1 fruit fly cellular context compared by ENCODE assay signal in the genomic region with DNA sequence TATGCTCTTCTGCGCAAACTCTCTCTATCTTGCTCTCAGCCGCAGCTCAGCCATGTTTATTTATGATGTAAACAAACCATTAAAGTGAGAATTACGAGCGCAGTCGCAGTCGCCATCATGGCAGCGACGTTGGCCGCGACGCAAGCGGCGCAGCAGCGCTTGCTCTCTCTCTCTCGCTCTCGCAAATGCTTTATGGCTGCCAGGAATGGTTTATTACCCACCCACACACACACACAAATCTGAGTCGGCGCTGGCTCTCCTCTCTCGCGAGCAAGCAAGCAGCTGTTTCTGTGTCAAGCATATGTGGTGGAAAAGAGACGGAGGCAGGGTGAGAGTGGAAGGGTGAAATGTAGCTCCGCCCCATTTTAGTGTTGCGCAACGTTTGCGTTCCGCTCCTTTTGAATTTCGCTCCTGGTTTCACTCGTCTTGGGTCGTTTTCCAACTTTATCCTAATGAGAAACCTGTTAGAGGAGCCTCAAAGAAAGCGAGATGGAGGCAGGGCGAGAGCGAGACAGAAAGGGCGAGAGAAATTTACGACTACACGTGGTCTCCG.
A peak's percentile ranks its signal among the peaks of the same experiment; 100 is the strongest.
TF ChIP-seq lines count a peak whose summit lies in the region.

No protein-coding gene starts in this region.

TF ChIP-seq in whole organism, embryonic, 481 proteins besides CTCF, POLR2A, EP300 and RAD21 (continued from another document and continues in another):
- TF ChIP-seq CG33213 (GFP tag; optimal IDR thresholded peaks at IDR 0.05; lab: Kevin White, UChicago) (no peak), Atf-2 (GFP tag; optimal IDR thresholded peaks at IDR 0.05; lab: Kevin White, UChicago) (no peak), CG10462 (GFP tag; optimal IDR thresholded peaks at IDR 0.05; lab: Kevin White, UChicago) (no peak), grn (GFP tag; optimal IDR thresholded peaks at IDR 0.05; lab: Kevin White, UChicago) (no peak), CG14965 (GFP tag; optimal IDR thresholded peaks at IDR 0.05; lab: Kevin White, UChicago; ENCODE audit: borderline replicate concordance) (no peak), CG30403 (GFP tag; optimal IDR thresholded peaks at IDR 0.05; lab: Kevin White, UChicago) (no peak), zf30C (GFP tag; optimal IDR thresholded peaks at IDR 0.05; lab: Kevin White, UChicago) (no peak), CG7271 (tag; optimal IDR thresholded peaks at IDR 0.05; lab: Kevin White, UChicago) (no peak), CG11723 (GFP tag; optimal IDR thresholded peaks at IDR 0.05; lab: Kevin White, UChicago) (no peak), cato (GFP tag; optimal IDR thresholded peaks at IDR 0.05; lab: Kevin White, UChicago; ENCODE audit: borderline replicate concordance) (no peak), CG16779 (GFP tag; IDR thresholded peaks at IDR 0.05; lab: Robert Waterston, UW) (no peak), CG11456 (GFP tag; IDR thresholded peaks at IDR 0.05; lab: Robert Waterston, UW) (no peak), slou (GFP tag; optimal IDR thresholded peaks at IDR 0.05; lab: Kevin White, UChicago) (no peak), mld (GFP tag; IDR thresholded peaks at IDR 0.05; lab: Robert Waterston, UW; ENCODE audit: partially characterized antibody) (0 out of 3 replicates have a peak, but pooled peaks have one; percentile 5), sna (GFP tag; IDR thresholded peaks at IDR 0.05; lab: Robert Waterston, UW; ENCODE audit: partially characterized antibody) (no peak), pros (GFP tag; optimal IDR thresholded peaks at IDR 0.05; lab: Kevin White, UChicago) (peak; percentile 97), Doc3 (GFP tag; IDR thresholded peaks at IDR 0.05; lab: Robert Waterston, UW; ENCODE audit: partially characterized antibody) (no peak), PHDP (tag; optimal IDR thresholded peaks at IDR 0.05; lab: Kevin White, UChicago) (no peak), CG3726 (GFP tag; IDR thresholded peaks at IDR 0.05; lab: Robert Waterston, UW) (no peak), Med (GFP tag; lab: Kevin White, UChicago) (peak; percentile 80), exex (tag; optimal IDR thresholded peaks at IDR 0.05; lab: Kevin White, UChicago) (no peak), caup (GFP tag; optimal IDR thresholded peaks at IDR 0.05; lab: Kevin White, UChicago; ENCODE audit: severe bottlenecking) (no peak), CG9437 (GFP tag; optimal IDR thresholded peaks at IDR 0.05; lab: Kevin White, UChicago) (no peak), CG4820 (GFP tag; optimal IDR thresholded peaks at IDR 0.05; lab: Kevin White, UChicago) (no peak), da (GFP tag; optimal IDR thresholded peaks at IDR 0.05; lab: Kevin White, UChicago) (peak; percentile 53), CG3407 (GFP tag; optimal IDR thresholded peaks at IDR 0.05; lab: Kevin White, UChicago) (no peak), Vsx1 (GFP tag; optimal IDR thresholded peaks at IDR 0.05; lab: Kevin White, UChicago) (peak; percentile 27), CG8290 (GFP tag; optimal IDR thresholded peaks at IDR 0.05; lab: Kevin White, UChicago) (peak; percentile 48), CG8290 (tag; optimal IDR thresholded peaks at IDR 0.05; lab: Kevin White, UChicago) (peak in 1 of 2 experiments; percentile 23), dmrt11E (tag; optimal IDR thresholded peaks at IDR 0.05; lab: Kevin White, UChicago) (no peak), CG11696 (GFP tag; IDR thresholded peaks at IDR 0.05; lab: Robert Waterston, UW) (no peak), Nf-YC (tag; optimal IDR thresholded peaks at IDR 0.05; lab: Kevin White, UChicago) (peak; percentile 95), ase (GFP tag; IDR thresholded peaks at IDR 0.05; lab: Robert Waterston, UW) (no peak), CG12942 (GFP tag; optimal IDR thresholded peaks at IDR 0.05; lab: Kevin White, UChicago) (no peak), Rx (GFP tag; IDR thresholded peaks at IDR 0.05; lab: Robert Waterston, UW) (no peak), abd-A (tag; optimal IDR thresholded peaks at IDR 0.05; lab: Kevin White, UChicago) (peak; percentile 100), dm (GFP tag; optimal IDR thresholded peaks at IDR 0.05; lab: Kevin White, UChicago) (peak; percentile 55), gem (tag; optimal IDR thresholded peaks at IDR 0.05; lab: Kevin White, UChicago) (no peak), CG17912 (GFP tag; optimal IDR thresholded peaks at IDR 0.05; lab: Kevin White, UChicago) (no peak), Spps (tag; optimal IDR thresholded peaks at IDR 0.05; lab: Kevin White, UChicago) (no peak), Oaz (GFP tag; IDR thresholded peaks at IDR 0.05; lab: Robert Waterston, UW) (no peak), Hr51 (GFP tag; optimal IDR thresholded peaks at IDR 0.05; lab: Kevin White, UChicago) (peak in 1 of 2 experiments; percentile 22), CG12236 (GFP tag; optimal IDR thresholded peaks at IDR 0.05; lab: Kevin White, UChicago) (no peak), CG11398 (GFP tag; optimal IDR thresholded peaks at IDR 0.05; lab: Kevin White, UChicago) (no peak), peb (GFP tag; IDR thresholded peaks at IDR 0.05; lab: Robert Waterston, UW) (no peak), pita (GFP tag; optimal IDR thresholded peaks at IDR 0.05; lab: Kevin White, UChicago) (no peak), bcd (GFP tag; optimal IDR thresholded peaks at IDR 0.05; lab: Kevin White, UChicago) (peak; percentile 1), CG6791 (GFP tag; IDR thresholded peaks at IDR 0.05; lab: Robert Waterston, UW; ENCODE audit: partially characterized antibody) (no peak; the same call in 2 of the 3 replicates), dati (GFP tag; IDR thresholded peaks at IDR 0.05; lab: Robert Waterston, UW) (no peak), CG6175 (GFP tag; IDR thresholded peaks at IDR 0.05; lab: Robert Waterston, UW) (no peak), stc (GFP tag; IDR thresholded peaks at IDR 0.05; lab: Robert Waterston, UW) (peak; percentile 26; the same call in 1 of the 2 replicates), twi (tag; optimal IDR thresholded peaks at IDR 0.05; lab: Kevin White, UChicago) (peak; percentile 97), Hmr (GFP tag; optimal IDR thresholded peaks at IDR 0.05; lab: Kevin White, UChicago) (peak; percentile 37), CG6254 (GFP tag; optimal IDR thresholded peaks at IDR 0.05; lab: Kevin White, UChicago) (no peak), CG9932 (GFP tag; IDR thresholded peaks at IDR 0.05; lab: Robert Waterston, UW) (0 out of 2 replicates have a peak, but pooled peaks have one; percentile 16), Oli (tag; optimal IDR thresholded peaks at IDR 0.05; lab: Kevin White, UChicago) (no peak), eve (GFP tag; optimal IDR thresholded peaks at IDR 0.05; lab: Kevin White, UChicago) (no peak), CG15479 (GFP tag; optimal IDR thresholded peaks at IDR 0.05; lab: Kevin White, UChicago) (peak; percentile 93), CG1792 (GFP tag; optimal IDR thresholded peaks at IDR 0.05; lab: Kevin White, UChicago) (no peak), ken (GFP tag; IDR thresholded peaks at IDR 0.05; lab: Robert Waterston, UW) (no peak), HHEX (GFP tag; optimal IDR thresholded peaks at IDR 0.05; lab: Kevin White, UChicago) (peak; percentile 16), H2.0 (GFP tag; IDR thresholded peaks at IDR 0.05; lab: Robert Waterston, UW) (no peak), Dll (GFP tag; IDR thresholded peaks at IDR 0.05; lab: Robert Waterston, UW; ENCODE audit: partially characterized antibody) (peak; percentile 47; the same call in 2 of the 4 replicates), CG15514 (GFP tag; optimal IDR thresholded peaks at IDR 0.05; lab: Kevin White, UChicago) (no peak), D19A (tag; optimal IDR thresholded peaks at IDR 0.05; lab: Kevin White, UChicago) (no peak), CG13296 (GFP tag; optimal IDR thresholded peaks at IDR 0.05; lab: Kevin White, UChicago) (no peak), CG18011 (GFP tag; optimal IDR thresholded peaks at IDR 0.05; lab: Kevin White, UChicago) (no peak), Fer2 (tag; optimal IDR thresholded peaks at IDR 0.05; lab: Kevin White, UChicago) (no peak), bbx (GFP tag; IDR thresholded peaks at IDR 0.05; lab: Robert Waterston, UW; ENCODE audit: partially characterized antibody) (no peak; the same call in none of the 2 replicates), yki (optimal IDR thresholded peaks at IDR 0.05; lab: Kevin White, UChicago) (peak; percentile 37), CG9797 (GFP tag; optimal IDR thresholded peaks at IDR 0.05; lab: Kevin White, UChicago) (no peak), CG1602 (GFP tag; optimal IDR thresholded peaks at IDR 0.05; lab: Kevin White, UChicago) (no peak), CG14050 (GFP tag; IDR thresholded peaks at IDR 0.05; lab: Robert Waterston, UW) (no peak), crol (GFP tag; IDR thresholded peaks at IDR 0.05; lab: Robert Waterston, UW) (peak; percentile 72), sens (GFP tag; lab: Kevin White, UChicago) (peak; percentile 73), CG13287 (GFP tag; IDR thresholded peaks at IDR 0.05; lab: Robert Waterston, UW; ENCODE audit: partially characterized antibody) (peak; percentile 50; the same call in 1 of the 2 replicates), Six4 (GFP tag; optimal IDR thresholded peaks at IDR 0.05; lab: Kevin White, UChicago) (no peak), Meics (GFP tag; optimal IDR thresholded peaks at IDR 0.05; lab: Kevin White, UChicago) (no peak), NC2β (GFP tag; optimal IDR thresholded peaks at IDR 0.05; lab: Kevin White, UChicago) (no peak), CG11560 (tag; IDR thresholded peaks at IDR 0.05; lab: Robert Waterston, UW) (no peak), CG17802 (tag; optimal IDR thresholded peaks at IDR 0.05; lab: Kevin White, UChicago) (no peak), ranshi (GFP tag; IDR thresholded peaks at IDR 0.05; lab: Robert Waterston, UW) (no peak), D (optimal IDR thresholded peaks at IDR 0.05; lab: Kevin White, UChicago) (peak; percentile 87), D (GFP tag; optimal IDR thresholded peaks at IDR 0.05; lab: Kevin White, UChicago) (peak; percentile 28), CG5180 (GFP tag; optimal IDR thresholded peaks at IDR 0.05; lab: Kevin White, UChicago) (no peak), disco-r (GFP tag; optimal IDR thresholded peaks at IDR 0.05; lab: Kevin White, UChicago) (no peak), tap (tag; optimal IDR thresholded peaks at IDR 0.05; lab: Kevin White, UChicago) (no peak), rib (GFP tag; IDR thresholded peaks at IDR 0.05; lab: Robert Waterston, UW) (no peak), phol (tag; optimal IDR thresholded peaks at IDR 0.05; lab: Kevin White, UChicago) (peak; percentile 83), Opbp (GFP tag; IDR thresholded peaks at IDR 0.05; lab: Robert Waterston, UW; ENCODE audit: partially characterized antibody) (no peak; the same call in 2 of the 3 replicates), cwo (GFP tag; optimal IDR thresholded peaks at IDR 0.05; lab: Kevin White, UChicago) (no peak), esg (GFP tag; conservative IDR thresholded peaks at IDR 0.05; lab: Robert Waterston, UW) (no peak), oc (tag; optimal IDR thresholded peaks at IDR 0.05; lab: Kevin White, UChicago) (peak; percentile 48), NC2α (GFP tag; optimal IDR thresholded peaks at IDR 0.05; lab: Kevin White, UChicago) (no peak), Pdp1 (GFP tag; optimal IDR thresholded peaks at IDR 0.05; lab: Kevin White, UChicago) (peak; percentile 11 to 86), HLH4C (GFP tag; IDR thresholded peaks at IDR 0.05; lab: Robert Waterston, UW; ENCODE audit: partially characterized antibody) (peak; percentile 30; the same call in 1 of the 3 replicates), trh (GFP tag; optimal IDR thresholded peaks at IDR 0.05; lab: Kevin White, UChicago) (no peak), pum (GFP tag; optimal IDR thresholded peaks at IDR 0.05; lab: Kevin White, UChicago) (no peak), croc (GFP tag; conservative IDR thresholded peaks at IDR 0.05; lab: Robert Waterston, UW) (no peak), CG1024 (GFP tag; IDR thresholded peaks at IDR 0.05; lab: Robert Waterston, UW) (no peak; the same call in 1 of the 2 replicates), Xrp1 (GFP tag; IDR thresholded peaks at IDR 0.05; lab: Robert Waterston, UW) (peak; percentile 42; the same call in 1 of the 2 replicates), chinmo (GFP tag; IDR thresholded peaks at IDR 0.05; lab: Robert Waterston, UW; ENCODE audit: partially characterized antibody) (peak; percentile 89; the same call in 1 of the 4 replicates), Lhr (GFP tag; optimal IDR thresholded peaks at IDR 0.05; lab: Kevin White, UChicago) (no peak), Myb (GFP tag; optimal IDR thresholded peaks at IDR 0.05; lab: Kevin White, UChicago) (no peak), CG13424 (tag; optimal IDR thresholded peaks at IDR 0.05; lab: Kevin White, UChicago) (no peak), ERR (GFP tag; optimal IDR thresholded peaks at IDR 0.05; lab: Kevin White, UChicago) (no peak), Eip74EF (GFP tag; optimal IDR thresholded peaks at IDR 0.05; lab: Kevin White, UChicago) (no peak), z (GFP tag; IDR thresholded peaks at IDR 0.05; lab: Robert Waterston, UW) (peak; percentile 91), gt (GFP tag; IDR thresholded peaks at IDR 0.05; lab: Robert Waterston, UW) (no peak), Elba2 (GFP tag; optimal IDR thresholded peaks at IDR 0.05; lab: Kevin White, UChicago) (peak; percentile 81), Lpt (GFP tag; optimal IDR thresholded peaks at IDR 0.05; lab: Kevin White, UChicago) (no peak), CG3847 (GFP tag; IDR thresholded peaks at IDR 0.05; lab: Robert Waterston, UW) (no peak), insv (GFP tag; optimal IDR thresholded peaks at IDR 0.05; lab: Kevin White, UChicago) (peak in 1 of 2 experiments; percentile 73), fru (optimal IDR thresholded peaks at IDR 0.05; lab: Kevin White, UChicago) (no peak), Antp (GFP tag; optimal IDR thresholded peaks at IDR 0.05; lab: Kevin White, UChicago) (peak; percentile 40), schlank (tag; optimal IDR thresholded peaks at IDR 0.05; lab: Kevin White, UChicago) (no peak), Stat92E (GFP tag; optimal IDR thresholded peaks at IDR 0.05; lab: Kevin White, UChicago) (peak in 1 of 3 experiments; percentile 17), CG10209 (GFP tag; optimal IDR thresholded peaks at IDR 0.05; lab: Kevin White, UChicago) (peak; percentile 2), Dek (tag; optimal IDR thresholded peaks at IDR 0.05; lab: Kevin White, UChicago) (no peak), zen2 (GFP tag; IDR thresholded peaks at IDR 0.05; lab: Robert Waterston, UW; ENCODE audit: partially characterized antibody) (peak; percentile 56; the same call in 1 of the 3 replicates), org-1 (GFP tag; optimal IDR thresholded peaks at IDR 0.05; lab: Kevin White, UChicago) (no peak), nmo (GFP tag; optimal IDR thresholded peaks at IDR 0.05; lab: Kevin White, UChicago) (peak; percentile 37), Usf (GFP tag; optimal IDR thresholded peaks at IDR 0.05; lab: Kevin White, UChicago) (no peak), tgo (GFP tag; IDR thresholded peaks at IDR 0.05; lab: Robert Waterston, UW) (no peak), ewg (GFP tag; optimal IDR thresholded peaks at IDR 0.05; lab: Kevin White, UChicago) (peak; percentile 98)
